Fruit fly (Drosophila melanogaster): Measurements from ENCODE around the gene CG16704.

DNA sequence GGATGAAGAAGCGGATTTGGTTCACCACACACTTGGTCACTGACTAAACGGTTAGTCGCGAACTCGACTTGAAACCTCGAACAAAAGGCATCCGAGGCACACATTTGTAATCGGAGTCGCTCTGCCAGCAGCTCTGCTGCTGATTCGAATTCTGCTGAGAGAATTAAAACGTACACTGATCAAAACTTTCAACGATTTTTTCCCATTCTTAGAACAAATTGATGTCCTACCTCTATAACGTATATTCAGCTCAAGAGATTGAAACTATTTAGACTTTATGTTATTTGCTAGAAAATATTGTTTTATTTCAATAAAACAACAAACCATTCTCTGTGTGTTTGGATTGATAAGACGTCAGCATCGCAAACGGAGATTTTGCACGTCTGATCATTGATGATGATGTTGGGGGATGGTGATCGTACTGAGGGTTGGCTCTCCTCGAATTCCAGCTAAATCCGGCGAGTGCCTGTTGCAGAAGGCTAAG, 13.1 kb upstream of the CG16704 start, which contains the start of gene CG31778:
- TF ChIP-seq psq (optimal IDR thresholded peaks at IDR 0.05) (no peak), ttk (optimal IDR thresholded peaks at IDR 0.05) (no peak)

Measured in Kc167 (cell line).